Worm (Caenorhabditis elegans): ENCODE results near the gene btb-20.

Gene btb-20

ce11 chrII:14495341-14495740 lies 28.0 kb downstream of the btb-20 start:
- TF ChIP-seq jun-1 (tag; optimal IDR thresholded peaks at IDR 0.05) (no peak), nhr-43 (tag; optimal IDR thresholded peaks at IDR 0.05; ENCODE audit: poor library complexity, severe bottlenecking) (peak; percentile 77), elt-2 (tag; optimal IDR thresholded peaks at IDR 0.05) (peak; percentile 31), ceh-9 (tag; optimal IDR thresholded peaks at IDR 0.05) (no peak), pqm-1 (tag; optimal IDR thresholded peaks at IDR 0.05) (peak; percentile 79)

- TF ChIP-seq skn-1 (tag; optimal IDR thresholded peaks at IDR 0.05) (peak; percentile 53), nhr-28 (tag; optimal IDR thresholded peaks at IDR 0.05) (no peak), elt-3 (tag; optimal IDR thresholded peaks at IDR 0.05) (peak in 1 of 3 experiments; percentile 17), elt-2 (tag; optimal IDR thresholded peaks at IDR 0.05) (peak; percentile 65), fkh-2 (tag; optimal IDR thresholded peaks at IDR 0.05) (no peak), pqm-1 (tag; optimal IDR thresholded peaks at IDR 0.05) (peak; percentile 59)
These were observed 28.9 kb downstream of the btb-20 start for ce11 chrII:14494464-14494863.

DNA sequence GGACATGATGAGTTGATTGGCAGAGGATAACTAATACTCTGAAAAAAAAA lies 29.1 kb downstream of the btb-20 start, which contains the start of gene cysl-2:
TSS of gene cysl-2 (minus strand) at position 38 of the 50 bp plus-strand sequence.
- no peak for TF ChIP-seq ceh-9 (tag; optimal IDR thresholded peaks at IDR 0.05)

ce11 chrII:14494014-14494413 lies 29.3 kb downstream of the btb-20 start:
- TF ChIP-seq unc-62 (GFP tag; optimal IDR thresholded peaks at IDR 0.05): no peak
- no peak for TF ChIP-seq nhr-28 (tag; optimal IDR thresholded peaks at IDR 0.05)
- peak; percentile 53 for TF ChIP-seq ama-1 (optimal IDR thresholded peaks at IDR 0.05)
- TF ChIP-seq pha-4 (tag; optimal IDR thresholded peaks at IDR 0.05): no peak
- TF ChIP-seq nfya-1 (tag; optimal IDR thresholded peaks at IDR 0.05; ENCODE audit: insufficient read depth): no peak

DNA sequence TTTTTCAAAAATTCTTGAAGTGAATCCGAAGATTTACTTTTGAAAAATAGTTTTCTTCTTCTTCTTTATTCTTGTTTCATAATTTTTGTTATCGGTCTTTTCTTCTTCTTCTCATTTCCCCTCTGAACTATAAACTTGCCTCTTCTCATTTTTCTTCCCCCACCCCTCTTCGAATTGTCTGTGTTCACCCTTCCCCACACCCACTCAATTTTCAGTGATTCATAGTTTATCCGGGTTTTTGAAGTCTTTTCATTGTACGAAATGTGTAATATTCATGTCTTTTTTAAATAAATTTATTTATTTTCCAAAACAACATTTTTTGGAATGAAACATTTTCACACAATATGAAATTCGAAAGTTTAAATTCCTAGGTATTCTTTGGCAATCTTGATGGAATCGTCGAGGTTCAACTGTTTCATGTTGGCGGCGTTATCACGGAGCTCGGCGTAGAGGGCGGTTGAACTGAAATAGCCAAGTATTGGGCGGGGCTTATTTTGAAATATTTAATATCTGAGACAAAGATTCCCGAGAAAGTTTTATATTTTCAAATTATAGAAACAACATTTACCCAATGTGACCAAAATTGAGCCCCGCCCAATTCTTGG lies 30.6 kb downstream of the btb-20 start:
- TF ChIP-seq nhr-77 (tag; optimal IDR thresholded peaks at IDR 0.05) (no peak), ama-1 (optimal IDR thresholded peaks at IDR 0.05) (peak; percentile 85)

DNA sequence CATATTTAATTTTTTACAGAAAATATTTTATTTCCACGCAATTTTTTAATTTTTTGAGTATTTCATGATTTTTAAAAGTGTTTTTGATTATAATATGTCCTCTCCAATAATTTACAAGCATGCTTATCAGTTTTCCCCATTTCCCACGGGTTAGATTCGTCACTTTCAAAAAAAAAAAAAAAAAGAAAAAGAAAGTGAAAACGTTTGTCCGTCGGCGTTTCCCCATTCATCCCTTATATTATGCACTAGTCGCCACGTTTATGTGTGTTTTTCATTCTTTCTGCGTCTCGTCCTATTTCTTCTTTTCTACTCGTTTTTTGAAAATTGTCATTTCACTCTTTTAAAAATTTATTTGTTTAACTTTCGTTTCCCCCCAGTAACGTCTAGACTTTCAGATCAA lies 33.9 kb downstream of the btb-20 start, which contains the start of gene vnut-1:
TSS of gene vnut-1 (plus strand) at position 396 of the 400 bp plus-strand sequence.
- no peak for TF ChIP-seq elt-1 (tag; optimal IDR thresholded peaks at IDR 0.05)
- TF ChIP-seq lin-15B (tag; optimal IDR thresholded peaks at IDR 0.05): peak; percentile 9
- no peak for TF ChIP-seq ztf-11 (tag; optimal IDR thresholded peaks at IDR 0.05)
- TF ChIP-seq egl-5 (tag; optimal IDR thresholded peaks at IDR 0.05): no peak
- peak; percentile 60 for TF ChIP-seq snpc-4 (tag; optimal IDR thresholded peaks at IDR 0.05)
- peak; percentile 29 for TF ChIP-seq nhr-43 (tag; optimal IDR thresholded peaks at IDR 0.05; ENCODE audit: poor library complexity, severe bottlenecking)
- TF ChIP-seq ztf-4 (tag; optimal IDR thresholded peaks at IDR 0.05): no peak
- no peak for TF ChIP-seq mdl-1 (tag; optimal IDR thresholded peaks at IDR 0.05)
- TF ChIP-seq nhr-28 (tag; optimal IDR thresholded peaks at IDR 0.05): no peak
- TF ChIP-seq nhr-23 (tag; optimal IDR thresholded peaks at IDR 0.05): peak; percentile 63
- TF ChIP-seq ceh-28 (tag; optimal IDR thresholded peaks at IDR 0.05): no peak
- no peak for TF ChIP-seq jun-1 (tag; optimal IDR thresholded peaks at IDR 0.05)
- TF ChIP-seq elt-2 (tag; optimal IDR thresholded peaks at IDR 0.05): peak; percentile 80
- no peak for TF ChIP-seq daf-12 (tag; optimal IDR thresholded peaks at IDR 0.05)
- peak; percentile 9 for TF ChIP-seq nhr-25 (tag; optimal IDR thresholded peaks at IDR 0.05)
- no peak for TF ChIP-seq mml-1 (tag; optimal IDR thresholded peaks at IDR 0.05)
- TF ChIP-seq zag-1 (tag; optimal IDR thresholded peaks at IDR 0.05): no peak
- peak; percentile 38 for TF ChIP-seq hmg-11 (tag; optimal IDR thresholded peaks at IDR 0.05)
- peak; percentile 24 for TF ChIP-seq nfya-1 (tag; optimal IDR thresholded peaks at IDR 0.05; ENCODE audit: insufficient read depth)
- TF ChIP-seq unc-62 (GFP tag; optimal IDR thresholded peaks at IDR 0.05): no peak
- no peak for TF ChIP-seq skn-1 (tag; optimal IDR thresholded peaks at IDR 0.05)
- no peak for TF ChIP-seq unc-39 (tag; optimal IDR thresholded peaks at IDR 0.05)
- peak; percentile 50 for TF ChIP-seq pha-4 (tag; optimal IDR thresholded peaks at IDR 0.05)
- TF ChIP-seq nhr-67 (tag; optimal IDR thresholded peaks at IDR 0.05): no peak
- TF ChIP-seq pqm-1 (tag; optimal IDR thresholded peaks at IDR 0.05): peak; percentile 67

DNA sequence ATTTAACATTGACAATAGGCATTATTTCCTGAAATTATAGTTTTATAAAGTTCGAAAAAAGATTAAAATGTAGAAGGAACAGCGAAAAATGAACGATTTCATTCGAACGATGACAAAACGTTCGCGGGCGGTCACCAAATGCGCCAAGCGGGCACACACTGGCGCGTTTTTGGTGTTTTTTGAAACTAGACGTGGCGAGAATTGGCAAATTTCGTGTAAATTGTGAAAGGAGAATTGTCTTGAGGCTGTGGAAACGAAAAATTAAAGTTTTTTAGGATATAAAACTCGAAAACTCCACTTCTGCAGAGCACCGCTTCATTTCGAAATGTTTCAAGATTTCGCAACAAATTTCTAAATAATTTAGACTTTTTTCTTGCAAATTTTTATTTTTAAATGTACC lies 34.7 kb downstream of the btb-20 start, which contains the start of gene usp-14:
TSS of gene usp-14 (minus strand) at position 28 of the 400 bp plus-strand sequence.
- TF ChIP-seq tbx-2 (tag; optimal IDR thresholded peaks at IDR 0.05): peak; percentile 37
- peak; percentile 74 for TF ChIP-seq snpc-4 (tag; optimal IDR thresholded peaks at IDR 0.05)
- no peak for TF ChIP-seq ztf-11 (tag; optimal IDR thresholded peaks at IDR 0.05)
- TF ChIP-seq nhr-23 (tag; optimal IDR thresholded peaks at IDR 0.05): peak; percentile 29
- no peak for TF ChIP-seq jun-1 (tag; optimal IDR thresholded peaks at IDR 0.05)
- TF ChIP-seq lin-15B (tag; optimal IDR thresholded peaks at IDR 0.05): peak; percentile 55
- peak; percentile 77 for TF ChIP-seq skn-1 (tag; optimal IDR thresholded peaks at IDR 0.05)
- TF ChIP-seq lin-39 (tag; optimal IDR thresholded peaks at IDR 0.05): peak; percentile 1
- TF ChIP-seq aly-2 (tag; optimal IDR thresholded peaks at IDR 0.05): no peak
- TF ChIP-seq hmg-11 (tag; optimal IDR thresholded peaks at IDR 0.05): peak; percentile 39
- no peak for TF ChIP-seq nhr-76 (tag; optimal IDR thresholded peaks at IDR 0.05)
- no peak for TF ChIP-seq nhr-11 (tag; optimal IDR thresholded peaks at IDR 0.05)
- no peak for TF ChIP-seq unc-62 (GFP tag; optimal IDR thresholded peaks at IDR 0.05)
- no peak for TF ChIP-seq egl-27 (tag; optimal IDR thresholded peaks at IDR 0.05)
- peak; percentile 28 for TF ChIP-seq nhr-77 (tag; optimal IDR thresholded peaks at IDR 0.05)
- peak; percentile 13 for TF ChIP-seq elt-2 (tag; optimal IDR thresholded peaks at IDR 0.05)
- TF ChIP-seq daf-12 (tag; optimal IDR thresholded peaks at IDR 0.05): no peak
- TF ChIP-seq fkh-2 (tag; optimal IDR thresholded peaks at IDR 0.05): no peak
- TF ChIP-seq ceh-16 (tag; optimal IDR thresholded peaks at IDR 0.05): no peak
- TF ChIP-seq nhr-25 (tag; optimal IDR thresholded peaks at IDR 0.05): peak; percentile 48
- TF ChIP-seq nhr-43 (tag; optimal IDR thresholded peaks at IDR 0.05; ENCODE audit: poor library complexity, severe bottlenecking): peak; percentile 27
- peak; percentile 52 for TF ChIP-seq nfya-1 (tag; optimal IDR thresholded peaks at IDR 0.05; ENCODE audit: insufficient read depth)
- TF ChIP-seq lsy-12 (tag; optimal IDR thresholded peaks at IDR 0.05): peak; percentile 15
- peak; percentile 48 for TF ChIP-seq pha-4 (tag; optimal IDR thresholded peaks at IDR 0.05)

Measured in whole organism, L3 larva.